Worm (Caenorhabditis elegans) whole organism, young adult: ENCODE data around the gene K08F11.1.

Experiments
- F22D6.2 ChIP-seq: sonication (generic microtip); optimal IDR thresholded peaks from 2 replicates; lab custom pipeline; 2016; ENCODE audit warnings: mild to moderate bottlenecking, missing genetic modification characterization, missing compliant biosample characterization
- F23B12.7 ChIP-seq: sonication (generic microtip); optimal IDR thresholded peaks from 2 replicates; lab custom pipeline; 2017; ENCODE audit warnings: missing genetic modification characterization, mild to moderate bottlenecking, missing compliant biosample characterization, antibody characterized with exemption, moderate library complexity; ENCODE audit not compliant: insufficient read depth
- F39B2.1 ChIP-seq: fragments of 200-800 bp; sonication (Bioruptor generic); IDR thresholded peaks from 2 replicates; pipeline ENCODE4 v1.3.6; 2022; ENCODE audit warnings: missing genetic modification reagents, missing genetic modification characterization, missing compliant biosample characterization
- F49E8.2 ChIP-seq: sonication (generic microtip); optimal IDR thresholded peaks from 3 replicates; lab custom pipeline; 2017; ENCODE audit warnings: missing genetic modification characterization, mild to moderate bottlenecking, missing compliant biosample characterization, antibody characterized with exemption, moderate library complexity; ENCODE audit not compliant: insufficient read depth
- F57C9.4 ChIP-seq: sonication (generic microtip); optimal IDR thresholded peaks from 2 replicates; lab custom pipeline; 2017; ENCODE audit warnings: mild to moderate bottlenecking, missing genetic modification characterization, missing compliant biosample characterization
- Y53F4B.3 ChIP-seq: fragments of 200-800 bp; sonication (Bioruptor generic); IDR thresholded peaks from 2 replicates; pipeline ENCODE4 v1.3.6; 2022; ENCODE audit warnings: missing genetic modification reagents, missing genetic modification characterization, missing compliant biosample characterization
- Y56A3A.18 ChIP-seq: fragments of 200-800 bp; sonication (Bioruptor generic); IDR thresholded peaks from 2 replicates; pipeline ENCODE4 v1.3.6; 2022; ENCODE audit warnings: missing genetic modification reagents, missing genetic modification characterization, missing compliant biosample characterization
- Y67H2A.10 ChIP-seq: fragments of 200-800 bp; sonication (Bioruptor generic); conservative IDR thresholded peaks from 2 replicates; pipeline ENCODE4 v1.3.6; 2022; ENCODE audit warnings: missing genetic modification reagents, missing genetic modification characterization, missing compliant biosample characterization
- Y79H2A.3 ChIP-seq: fragments of 200-800 bp; sonication (Bioruptor generic); conservative IDR thresholded peaks from 2 replicates; pipeline ENCODE4 v1.3.6; 2022; ENCODE audit warnings: missing genetic modification reagents, missing genetic modification characterization, missing compliant biosample characterization
- ama-1 ChIP-seq, 3 experiments: fragments of 150-350 bp in 1 of 3; sonication (generic microtip) in 2 of 3; optimal IDR thresholded peaks; 2 replicates each; lab custom pipeline; 2014 to 2018; ENCODE audit warnings: missing biosample characterization in 2 of 3, missing genetic modification characterization in 2 of 3, missing genetic modification reagents in 2 of 3
- aptf-2 ChIP-seq: fragments of 200-800 bp; sonication (Bioruptor generic); conservative IDR thresholded peaks from 2 replicates; pipeline ENCODE4 v1.3.6; 2022; ENCODE audit warnings: missing genetic modification reagents, missing genetic modification characterization, missing compliant biosample characterization
- aptf-3 ChIP-seq: fragments of 200-800 bp; sonication (Bioruptor generic); IDR thresholded peaks from 2 replicates; pipeline ENCODE4 v1.3.6; 2022; ENCODE audit warnings: missing genetic modification characterization, missing compliant biosample characterization
- atf-7 ChIP-seq: sonication (generic microtip); optimal IDR thresholded peaks from 2 replicates; lab custom pipeline; 2017; ENCODE audit warnings: mild to moderate bottlenecking, missing genetic modification characterization, missing compliant biosample characterization
- bed-2 ChIP-seq: fragments of 200-800 bp; sonication (Bioruptor generic); IDR thresholded peaks from 2 replicates; pipeline ENCODE4 v1.3.6; 2022; ENCODE audit warnings: missing genetic modification reagents, missing genetic modification characterization, missing compliant biosample characterization
- cebp-2 ChIP-seq: fragments of 200-800 bp; sonication (Bioruptor generic); IDR thresholded peaks from 2 replicates; pipeline ENCODE4 v1.3.6; 2022; ENCODE audit warnings: missing genetic modification characterization, missing compliant biosample characterization
- ceh-79 ChIP-seq: sonication (generic microtip); optimal IDR thresholded peaks from 2 replicates; lab custom pipeline; 2017; ENCODE audit warnings: mild to moderate bottlenecking, missing genetic modification characterization, missing compliant biosample characterization
- ceh-91 ChIP-seq: fragments of 200-800 bp; sonication (Bioruptor generic); IDR thresholded peaks from 2 replicates; pipeline ENCODE4 v1.3.6; 2022; ENCODE audit warnings: missing genetic modification reagents, missing genetic modification characterization, missing compliant biosample characterization
- egl-18 ChIP-seq: fragments of 200-800 bp; sonication (Bioruptor generic); IDR thresholded peaks from 2 replicates; pipeline ENCODE4 v1.3.6; 2022; ENCODE audit warnings: missing genetic modification reagents, missing genetic modification characterization, missing compliant biosample characterization
- egl-44 ChIP-seq: fragments of 200-800 bp; sonication (Bioruptor generic); IDR thresholded peaks from 2 replicates; pipeline ENCODE4 v1.3.6; 2022; ENCODE audit warnings: missing genetic modification reagents, missing genetic modification characterization, missing compliant biosample characterization
- egrh-3 ChIP-seq: fragments of 200-800 bp; sonication (Bioruptor generic); IDR thresholded peaks from 2 replicates; pipeline ENCODE4 v1.3.6; 2022; ENCODE audit warnings: missing genetic modification reagents, missing genetic modification characterization, missing compliant biosample characterization
- ekl-4 ChIP-seq: fragments of 200-800 bp; sonication (Bioruptor generic); IDR thresholded peaks from 2 replicates; pipeline ENCODE4 v1.3.6; 2022; ENCODE audit warnings: missing genetic modification reagents, missing genetic modification characterization, missing compliant biosample characterization
- hlh-26 ChIP-seq: fragments of 200-800 bp; sonication (Bioruptor generic); conservative IDR thresholded peaks from 2 replicates; pipeline ENCODE4 v1.3.6; 2022; ENCODE audit warnings: missing genetic modification reagents, missing genetic modification characterization, missing compliant biosample characterization
- hrde-1 ChIP-seq: sonication (generic microtip); optimal IDR thresholded peaks from 2 replicates; lab custom pipeline; 2016; ENCODE audit warnings: missing genetic modification characterization, mild to moderate bottlenecking, missing compliant biosample characterization, moderate library complexity, missing genotype, missing genetic modification reagents, borderline replicate concordance
- hsf-1 ChIP-seq: fragments of 200-800 bp; sonication (Bioruptor generic); IDR thresholded peaks from 2 replicates; pipeline ENCODE4 v1.3.6; 2022; ENCODE audit warnings: missing genetic modification reagents, missing genetic modification characterization, missing compliant biosample characterization
- let-607 ChIP-seq, 2 experiments: fragments of 200-800 bp in 1 of 2; sonication (Bioruptor generic) in 1 of 2; sonication (generic microtip) in 1 of 2; optimal IDR thresholded peaks; 2 replicates each; lab custom pipeline; 2016 to 2018; ENCODE audit warnings: mild to moderate bottlenecking in 2 of 2, missing compliant biosample characterization in 2 of 2, missing genetic modification characterization in 2 of 2, moderate library complexity in 2 of 2, missing genotype in 1 of 2
- lin-54 ChIP-seq: fragments of 200-800 bp; sonication (Bioruptor generic); optimal IDR thresholded peaks from 2 replicates; lab custom pipeline; 2018; ENCODE audit warnings: mild to moderate bottlenecking, missing genetic modification characterization, missing compliant biosample characterization
- lsl-1 ChIP-seq: fragments of 200-800 bp; sonication (Bioruptor generic); optimal IDR thresholded peaks from 2 replicates; lab custom pipeline; 2018; ENCODE audit warnings: mild to moderate bottlenecking, missing genetic modification characterization, moderate library complexity, missing compliant biosample characterization
- lsy-27 ChIP-seq: sonication (generic microtip); optimal IDR thresholded peaks from 2 replicates; lab custom pipeline; 2017; ENCODE audit warnings: missing genetic modification characterization, mild to moderate bottlenecking, missing compliant biosample characterization, antibody characterized with exemption, missing genotype, borderline replicate concordance; ENCODE audit not compliant: insufficient read depth
- mcd-1 ChIP-seq: fragments of 200-800 bp; sonication (Bioruptor generic); IDR thresholded peaks from 2 replicates; pipeline ENCODE4 v1.3.6; 2022; ENCODE audit warnings: missing genetic modification reagents, missing genetic modification characterization, missing compliant biosample characterization
- mes-4 ChIP-seq: sonication (generic microtip); optimal IDR thresholded peaks from 2 replicates; lab custom pipeline; 2016; ENCODE audit warnings: missing genotype, missing genetic modification characterization, missing compliant biosample characterization
- nfya-1 ChIP-seq: sonication (generic microtip); optimal IDR thresholded peaks from 2 replicates; lab custom pipeline; 2017; ENCODE audit warnings: antibody characterized with exemption, missing compliant biosample characterization, missing genetic modification characterization, borderline replicate concordance; ENCODE audit not compliant: insufficient read depth
- nfya-2 ChIP-seq: fragments of 200-800 bp; sonication (Bioruptor generic); IDR thresholded peaks from 2 replicates; pipeline ENCODE4 v1.3.6; 2022; ENCODE audit warnings: missing genetic modification reagents, missing genetic modification characterization, missing compliant biosample characterization
- nhr-179 ChIP-seq: sonication (generic microtip); optimal IDR thresholded peaks from 2 replicates; lab custom pipeline; 2016; ENCODE audit warnings: mild to moderate bottlenecking, missing genetic modification characterization, missing compliant biosample characterization
- nhr-80 ChIP-seq: sonication (generic microtip); optimal IDR thresholded peaks from 2 replicates; lab custom pipeline; 2016; ENCODE audit warnings: missing genetic modification characterization, missing compliant biosample characterization
- nhr-90 ChIP-seq: sonication (generic microtip); optimal IDR thresholded peaks from 2 replicates; lab custom pipeline; 2016; ENCODE audit warnings: missing genotype, mild to moderate bottlenecking, missing genetic modification characterization, missing compliant biosample characterization
- pbrm-1 ChIP-seq: fragments of 200-800 bp; sonication (Bioruptor generic); IDR thresholded peaks from 2 replicates; pipeline ENCODE4 v1.3.6; 2022; ENCODE audit warnings: missing genetic modification reagents, missing genetic modification characterization, missing compliant biosample characterization
- pha-4 ChIP-seq: fragments of 150-350 bp; sonication (generic microtip); optimal IDR thresholded peaks from 2 replicates; lab custom pipeline; 2014; ENCODE audit warnings: missing biosample characterization, missing genetic modification reagents, missing genetic modification characterization
- sdz-38 ChIP-seq: sonication (generic microtip); optimal IDR thresholded peaks from 2 replicates; lab custom pipeline; 2016; ENCODE audit warnings: missing genotype, missing genetic modification characterization, missing compliant biosample characterization
- snpc-1.3 ChIP-seq: sonication (generic microtip); optimal IDR thresholded peaks from 2 replicates; lab custom pipeline; 2017; ENCODE audit warnings: missing genetic modification characterization, mild to moderate bottlenecking, missing compliant biosample characterization, antibody characterized with exemption, moderate library complexity, missing genotype, missing genetic modification reagents; ENCODE audit not compliant: insufficient read depth
- snpc-4 ChIP-seq, 5 experiments: fragments of 150-350 bp in 1 of 5; sonication (generic microtip) in 4 of 5; optimal IDR thresholded peaks; 2 replicates each; lab custom pipeline; 2014 to 2018; ENCODE audit warnings: missing genetic modification characterization in 5 of 5, missing biosample characterization in 3 of 5, antibody characterized with exemption in 2 of 5, mild to moderate bottlenecking in 2 of 5, missing compliant biosample characterization in 2 of 5, missing genotype in 2 of 5, moderate library complexity in 2 of 5, missing genetic modification reagents in 1 of 5
- sptf-2 ChIP-seq: fragments of 200-800 bp; sonication (Bioruptor generic); optimal IDR thresholded peaks from 2 replicates; lab custom pipeline; 2018; ENCODE audit warnings: mild to moderate bottlenecking, missing genetic modification characterization, missing compliant biosample characterization
- zfh-2 ChIP-seq: fragments of 200-800 bp; sonication (Bioruptor generic); conservative IDR thresholded peaks from 2 replicates; pipeline ENCODE4 v1.3.6; 2022; ENCODE audit warnings: missing genetic modification reagents, missing genetic modification characterization, missing compliant biosample characterization
- ztf-22 ChIP-seq: fragments of 200-800 bp; sonication (Bioruptor generic); optimal IDR thresholded peaks from 2 replicates; lab custom pipeline; 2018; ENCODE audit warnings: mild to moderate bottlenecking, missing genetic modification characterization, moderate library complexity, missing compliant biosample characterization
- ztf-6 ChIP-seq: fragments of 200-800 bp; sonication (Bioruptor generic); IDR thresholded peaks from 2 replicates; pipeline ENCODE4 v1.3.6; 2022; ENCODE audit warnings: missing genetic modification reagents, missing genetic modification characterization, missing compliant biosample characterization

The K08F11.1 gene

ce11 chrIV:4755929-4756655 is 31.4 kb downstream of the K08F11.1 start, which contains the start of the genes fbxb-77 and Y17G9B.11:
fbxb-77 (minus strand) TSS chrIV:4756157.
Y17G9B.11 (plus strand) TSS chrIV:4756605.
- no peak for TF ChIP-seq mes-4 (tag; lab: Kevin White, UChicago)
- TF ChIP-seq snpc-1.3, result no peak
- no peak for TF ChIP-seq Y67H2A.10
- TF ChIP-seq Y56A3A.18 (GFP tag; lab: Robert Waterston, UW), result no peak

- peak; percentile 83 for TF ChIP-seq hsf-1 (GFP tag; lab: Robert Waterston, UW)
- no peak for TF ChIP-seq F22D6.2
- TF ChIP-seq mcd-1 (GFP tag; lab: Robert Waterston, UW), result 0 out of 2 replicates have a peak, but pooled peaks have one; percentile 5
- no peak for TF ChIP-seq nfya-2 (GFP tag; lab: Robert Waterston, UW)
- TF ChIP-seq egrh-3, result no peak
- peak; percentile 23 for TF ChIP-seq lsl-1 (GFP tag; lab: Kevin White, UChicago)
- no peak for TF ChIP-seq hrde-1 (tag; lab: Kevin White, UChicago)
- TF ChIP-seq Y53F4B.3 (GFP tag; lab: Robert Waterston, UW), result no peak
- no peak for TF ChIP-seq ekl-4 (GFP tag; lab: Robert Waterston, UW)
- TF ChIP-seq lsy-27, result no peak
- TF ChIP-seq nfya-1 (tag; lab: Kevin White, UChicago), result no peak
- no peak for TF ChIP-seq atf-7 (tag; lab: Kevin White, UChicago)
- TF ChIP-seq Y79H2A.3 (GFP tag; lab: Robert Waterston, UW), result no peak
- TF ChIP-seq nhr-179 (tag; lab: Kevin White, UChicago), result no peak
- TF ChIP-seq F57C9.4 (tag; lab: Kevin White, UChicago), result no peak
- no peak for TF ChIP-seq ceh-79 (tag; lab: Kevin White, UChicago)
- no peak for TF ChIP-seq ztf-22 (GFP tag; lab: Kevin White, UChicago)
- no peak for TF ChIP-seq sptf-2 (GFP tag; lab: Kevin White, UChicago)
- TF ChIP-seq snpc-4 (GFP tag; optimal IDR thresholded peaks at IDR 0.05; lab: Kevin White, UChicago), result no peak
- peak in 1 of 4 experiments; percentile 66 for TF ChIP-seq snpc-4 (tag; optimal IDR thresholded peaks at IDR 0.05; lab: Kevin White, UChicago)
- no peak for TF ChIP-seq pha-4 (tag; lab: Kevin White, UChicago)
- no peak for TF ChIP-seq egl-44 (GFP tag; lab: Robert Waterston, UW)
- no peak for TF ChIP-seq egl-18 (GFP tag; lab: Robert Waterston, UW)
- no peak for TF ChIP-seq cebp-2
- no peak for TF ChIP-seq ceh-91 (GFP tag; lab: Robert Waterston, UW)
- TF ChIP-seq hlh-26 (GFP tag; lab: Robert Waterston, UW), result no peak
- no peak for TF ChIP-seq let-607 (tag; optimal IDR thresholded peaks at IDR 0.05; lab: Kevin White, UChicago)
- no peak for TF ChIP-seq bed-2
- 0 out of 2 replicates have a peak, but pooled peaks have one; percentile 24 for TF ChIP-seq F39B2.1 (GFP tag; lab: Robert Waterston, UW)
- no peak for TF ChIP-seq ztf-6 (GFP tag; lab: Robert Waterston, UW)
- peak; percentile 45 for TF ChIP-seq F49E8.2
- TF ChIP-seq aptf-2 (GFP tag; lab: Robert Waterston, UW), result no peak
- TF ChIP-seq aptf-3, result no peak
- no peak for TF ChIP-seq sdz-38 (tag; lab: Kevin White, UChicago)
- no peak for TF ChIP-seq nhr-80 (tag; lab: Kevin White, UChicago)
- TF ChIP-seq F23B12.7 (tag; lab: Kevin White, UChicago), result no peak
- TF ChIP-seq mes-4 (tag; lab: Kevin White, UChicago), result no peak
- no peak for TF ChIP-seq pbrm-1
- peak; percentile 45 for TF ChIP-seq lin-54
- no peak for TF ChIP-seq ama-1 (optimal IDR thresholded peaks at IDR 0.05; lab: Kevin White, UChicago)
- no peak for TF ChIP-seq ama-1 (GFP tag; optimal IDR thresholded peaks at IDR 0.05; lab: Kevin White, UChicago)
- no peak for TF ChIP-seq nhr-90
- no peak for TF ChIP-seq zfh-2
These were observed 34.0 kb downstream of the K08F11.1 start, which contains the start of gene Y17G9B.8 for ce11 chrIV:4758659-4759058. Y17G9B.8 (minus strand) TSS chrIV:4758840.
